Worm (Caenorhabditis elegans) whole organism, L3 larva: Measurements from ENCODE around the gene lgc-8.

Source experiments
- ceh-28 ChIP-seq: fragments of 150-350 bp; optimal IDR thresholded peaks from 2 replicates; lab custom pipeline; 2014; ENCODE audit warnings: missing biosample characterization, missing genetic modification reagents, missing genetic modification characterization
- ceh-82 ChIP-seq: fragments of 150-350 bp; optimal IDR thresholded peaks from 2 replicates; lab custom pipeline; 2014; ENCODE audit warnings: missing biosample characterization, missing genetic modification characterization
- egl-27 ChIP-seq: sonication (generic microtip); optimal IDR thresholded peaks from 4 replicates; lab custom pipeline; 2017; ENCODE audit warnings: missing biosample characterization, missing genetic modification reagents, missing genetic modification characterization
- lin-15B ChIP-seq: fragments of 150-350 bp; optimal IDR thresholded peaks from 2 replicates; lab custom pipeline; 2014; ENCODE audit warnings: missing biosample characterization, missing genetic modification characterization
- nhr-23 ChIP-seq: fragments of 150-350 bp; optimal IDR thresholded peaks from 2 replicates; lab custom pipeline; 2014; ENCODE audit warnings: missing biosample characterization, missing genetic modification reagents, missing genetic modification characterization
- nhr-43 ChIP-seq: sonication (generic microtip); optimal IDR thresholded peaks from 2 replicates; lab custom pipeline; 2016; ENCODE audit warnings: mild to moderate bottlenecking, missing genetic modification characterization, missing compliant biosample characterization; ENCODE audit not compliant: poor library complexity, severe bottlenecking
- nhr-76 ChIP-seq: fragments of 150-350 bp; sonication (generic microtip); optimal IDR thresholded peaks from 5 replicates; lab custom pipeline; 2014; ENCODE audit warnings: missing biosample characterization, missing genetic modification characterization
- nhr-77 ChIP-seq: fragments of 150-350 bp; optimal IDR thresholded peaks from 2 replicates; lab custom pipeline; 2014; ENCODE audit warnings: missing biosample characterization, missing genetic modification characterization
- pha-4 ChIP-seq: fragments of 150-350 bp; optimal IDR thresholded peaks from 2 replicates; lab custom pipeline; 2014; ENCODE audit warnings: missing biosample characterization, missing genetic modification reagents, missing genetic modification characterization
- unc-39 ChIP-seq: sonication (generic microtip); optimal IDR thresholded peaks from 4 replicates; lab custom pipeline; 2017; ENCODE audit warnings: missing biosample characterization, missing genetic modification characterization

ce11 chrIV:14709286-14709685, 6.3 kb upstream of the lgc-8 start, which contains the start of gene lgc-7:
- TF ChIP-seq ceh-82 (no peak), egl-27 (tag; lab: Kevin White, UChicago) (no peak), nhr-23 (tag; lab: Kevin White, UChicago) (no peak), nhr-77 (tag; lab: Kevin White, UChicago) (no peak), ceh-28 (tag; lab: Kevin White, UChicago) (no peak), lin-15B (no peak), pha-4 (no peak), nhr-76 (tag; lab: Kevin White, UChicago) (no peak), nhr-43 (tag; lab: Kevin White, UChicago) (no peak), unc-39 (tag; lab: Kevin White, UChicago) (no peak)
